Worm (Caenorhabditis elegans) whole organism, young adult: ENCODE data around the gene M163.11.

Experiments used
- B0019.2 ChIP-seq: fragments of 200-800 bp; sonication (Bioruptor generic); conservative IDR thresholded peaks from 2 replicates; pipeline ENCODE4 v1.3.6; 2022; ENCODE audit warnings: missing genetic modification reagents, missing genetic modification characterization, missing compliant biosample characterization
- C06A6.2 ChIP-seq: fragments of 200-800 bp; sonication (Bioruptor generic); conservative IDR thresholded peaks from 2 replicates; pipeline ENCODE4 v1.3.6; 2022; ENCODE audit warnings: missing genetic modification characterization, missing compliant biosample characterization
- F52B5.7 ChIP-seq: sonication (generic microtip); optimal IDR thresholded peaks from 2 replicates; lab custom pipeline; 2016; ENCODE audit warnings: mild to moderate bottlenecking, missing genetic modification characterization, missing compliant biosample characterization
- F55B11.4 ChIP-seq: sonication (generic microtip); optimal IDR thresholded peaks from 2 replicates; lab custom pipeline; 2016; ENCODE audit warnings: missing compliant biosample characterization, missing genetic modification characterization, borderline replicate concordance; ENCODE audit not compliant: insufficient read depth
- K11D2.4 ChIP-seq: fragments of 200-800 bp; sonication (Bioruptor generic); IDR thresholded peaks from 2 replicates; pipeline ENCODE4 v1.3.6; 2022; ENCODE audit warnings: missing genetic modification reagents, missing genetic modification characterization, missing compliant biosample characterization
- T26A5.8 ChIP-seq: sonication (generic microtip); optimal IDR thresholded peaks from 2 replicates; lab custom pipeline; 2016; ENCODE audit warnings: missing genetic modification characterization, missing compliant biosample characterization
- Y53G8AR.9 ChIP-seq: fragments of 200-800 bp; sonication (Bioruptor generic); conservative IDR thresholded peaks from 2 replicates; pipeline ENCODE4 v1.3.6; 2022; ENCODE audit warnings: missing genetic modification reagents, missing genetic modification characterization, missing compliant biosample characterization
- ZK185.1 ChIP-seq: sonication (generic microtip); optimal IDR thresholded peaks from 2 replicates; lab custom pipeline; 2016; ENCODE audit warnings: mild to moderate bottlenecking, missing genetic modification characterization, missing compliant biosample characterization; ENCODE audit not compliant: poor library complexity, severe bottlenecking
- akir-1 ChIP-seq: fragments of 200-800 bp; sonication (Bioruptor generic); optimal IDR thresholded peaks from 2 replicates; lab custom pipeline; 2018; ENCODE audit warnings: mild to moderate bottlenecking, missing genetic modification characterization, moderate library complexity, missing compliant biosample characterization
- ama-1 ChIP-seq, 3 experiments: fragments of 150-350 bp in 1 of 3; sonication (generic microtip) in 2 of 3; optimal IDR thresholded peaks; 2 replicates each; lab custom pipeline; 2014 to 2018; ENCODE audit warnings: missing biosample characterization in 2 of 3, missing genetic modification characterization in 2 of 3, missing genetic modification reagents in 2 of 3
- aptf-2 ChIP-seq: fragments of 200-800 bp; sonication (Bioruptor generic); conservative IDR thresholded peaks from 2 replicates; pipeline ENCODE4 v1.3.6; 2022; ENCODE audit warnings: missing genetic modification reagents, missing genetic modification characterization, missing compliant biosample characterization
- aptf-3 ChIP-seq: fragments of 200-800 bp; sonication (Bioruptor generic); IDR thresholded peaks from 2 replicates; pipeline ENCODE4 v1.3.6; 2022; ENCODE audit warnings: missing genetic modification characterization, missing compliant biosample characterization
- atf-7 ChIP-seq: sonication (generic microtip); optimal IDR thresholded peaks from 2 replicates; lab custom pipeline; 2017; ENCODE audit warnings: mild to moderate bottlenecking, missing genetic modification characterization, missing compliant biosample characterization
- cebp-1 ChIP-seq, 2 experiments: fragments of 200-800 bp in 1 of 2; sonication (Bioruptor generic) in 1 of 2; sonication (generic microtip) in 1 of 2; IDR thresholded peaks in 1 of 2; optimal IDR thresholded peaks in 1 of 2; 2 replicates each; pipeline versions ENCODE4 v1.3.6 to Lab custom; 2017 to 2022; ENCODE audit warnings: missing compliant biosample characterization in 2 of 2, missing genetic modification characterization in 2 of 2, mild to moderate bottlenecking in 1 of 2, missing genetic modification reagents in 1 of 2, moderate library complexity in 1 of 2
- ceh-58 ChIP-seq: fragments of 200-800 bp; sonication (Bioruptor generic); IDR thresholded peaks from 2 replicates; pipeline ENCODE4 v1.3.6; 2022; ENCODE audit warnings: missing genetic modification characterization, missing compliant biosample characterization
- ceh-79 ChIP-seq: sonication (generic microtip); optimal IDR thresholded peaks from 2 replicates; lab custom pipeline; 2017; ENCODE audit warnings: mild to moderate bottlenecking, missing genetic modification characterization, missing compliant biosample characterization
- die-1 ChIP-seq: sonication (generic microtip); optimal IDR thresholded peaks from 2 replicates; lab custom pipeline; 2016; ENCODE audit warnings: missing genotype, mild to moderate bottlenecking, missing genetic modification characterization, missing compliant biosample characterization
- dox-1 ChIP-seq: fragments of 200-800 bp; sonication (Bioruptor generic); IDR thresholded peaks from 2 replicates; pipeline ENCODE4 v1.3.6; 2022; ENCODE audit warnings: missing genetic modification reagents, missing genetic modification characterization, missing compliant biosample characterization
- dpff-1 ChIP-seq: sonication (generic microtip); optimal IDR thresholded peaks from 2 replicates; lab custom pipeline; 2017; ENCODE audit warnings: mild to moderate bottlenecking, missing genetic modification characterization, missing compliant biosample characterization
- egl-18 ChIP-seq: fragments of 200-800 bp; sonication (Bioruptor generic); IDR thresholded peaks from 2 replicates; pipeline ENCODE4 v1.3.6; 2022; ENCODE audit warnings: missing genetic modification reagents, missing genetic modification characterization, missing compliant biosample characterization
- egrh-3 ChIP-seq: fragments of 200-800 bp; sonication (Bioruptor generic); IDR thresholded peaks from 2 replicates; pipeline ENCODE4 v1.3.6; 2022; ENCODE audit warnings: missing genetic modification reagents, missing genetic modification characterization, missing compliant biosample characterization
- him-1 ChIP-seq: sonication (generic microtip); optimal IDR thresholded peaks from 2 replicates; lab custom pipeline; 2016; ENCODE audit warnings: missing genotype, missing genetic modification reagents, missing genetic modification characterization, missing compliant biosample characterization
- hmg-1.2 ChIP-seq: fragments of 200-800 bp; sonication (Bioruptor generic); IDR thresholded peaks from 2 replicates; pipeline ENCODE4 v1.3.6; 2022; ENCODE audit warnings: missing genetic modification reagents, missing genetic modification characterization, missing compliant biosample characterization
- lag-1 ChIP-seq: fragments of 200-800 bp; sonication (Bioruptor generic); IDR thresholded peaks from 2 replicates; pipeline ENCODE4 v1.3.6; 2022; ENCODE audit warnings: missing genetic modification reagents, missing genetic modification characterization, missing compliant biosample characterization
- let-526 ChIP-seq: fragments of 200-800 bp; sonication (Bioruptor generic); IDR thresholded peaks from 2 replicates; pipeline ENCODE4 v1.3.6; 2022; ENCODE audit warnings: missing genetic modification reagents, missing genetic modification characterization, missing compliant biosample characterization
- let-607 ChIP-seq, 2 experiments: fragments of 200-800 bp in 1 of 2; sonication (Bioruptor generic) in 1 of 2; sonication (generic microtip) in 1 of 2; optimal IDR thresholded peaks; 2 replicates each; lab custom pipeline; 2016 to 2018; ENCODE audit warnings: mild to moderate bottlenecking in 2 of 2, missing compliant biosample characterization in 2 of 2, missing genetic modification characterization in 2 of 2, moderate library complexity in 2 of 2, missing genotype in 1 of 2
- lin-26 ChIP-seq: fragments of 200-800 bp; sonication (Bioruptor generic); IDR thresholded peaks from 2 replicates; pipeline ENCODE4 v1.3.6; 2022; ENCODE audit warnings: missing genetic modification reagents, missing genetic modification characterization, missing compliant biosample characterization
- madf-10 ChIP-seq: sonication (generic microtip); optimal IDR thresholded peaks from 2 replicates; lab custom pipeline; 2016; ENCODE audit warnings: mild to moderate bottlenecking, missing genetic modification characterization, missing compliant biosample characterization
- mxl-1 ChIP-seq: sonication (generic microtip); optimal IDR thresholded peaks from 2 replicates; lab custom pipeline; 2016; ENCODE audit warnings: missing genetic modification characterization, missing compliant biosample characterization
- nhr-80 ChIP-seq: sonication (generic microtip); optimal IDR thresholded peaks from 2 replicates; lab custom pipeline; 2016; ENCODE audit warnings: missing genetic modification characterization, missing compliant biosample characterization
- rec-8 ChIP-seq, 2 experiments: sonication (generic microtip); optimal IDR thresholded peaks; 2 replicates each; lab custom pipeline; 2016; ENCODE audit warnings: mild to moderate bottlenecking in 2 of 2, missing genetic modification characterization in 2 of 2, missing genetic modification reagents in 2 of 2, missing genotype in 2 of 2, missing biosample characterization in 1 of 2, missing compliant biosample characterization in 1 of 2, moderate library complexity in 1 of 2
- repo-1 ChIP-seq: sonication (generic microtip); optimal IDR thresholded peaks from 2 replicates; lab custom pipeline; 2017; ENCODE audit warnings: mild to moderate bottlenecking, missing genetic modification characterization, missing compliant biosample characterization
- rpc-1 ChIP-seq, 2 experiments: fragments of 150-350 bp in 1 of 2; sonication (generic microtip) in 1 of 2; optimal IDR thresholded peaks; 2 replicates each; lab custom pipeline; 2014 to 2018; ENCODE audit warnings: missing biosample characterization in 1 of 2, missing genetic modification characterization in 1 of 2, missing genetic modification reagents in 1 of 2, missing genotype in 1 of 2
- snpc-1.1 ChIP-seq: sonication (generic microtip); optimal IDR thresholded peaks from 2 replicates; lab custom pipeline; 2017; ENCODE audit warnings: missing genetic modification characterization, mild to moderate bottlenecking, missing compliant biosample characterization, antibody characterized with exemption, moderate library complexity, missing genotype, missing genetic modification reagents; ENCODE audit not compliant: insufficient read depth
- snpc-3.4 ChIP-seq: sonication (generic microtip); optimal IDR thresholded peaks from 2 replicates; lab custom pipeline; 2017; ENCODE audit warnings: missing genetic modification characterization, mild to moderate bottlenecking, missing compliant biosample characterization, antibody characterized with exemption, moderate library complexity, missing genotype, missing genetic modification reagents
- sptf-2 ChIP-seq: fragments of 200-800 bp; sonication (Bioruptor generic); optimal IDR thresholded peaks from 2 replicates; lab custom pipeline; 2018; ENCODE audit warnings: mild to moderate bottlenecking, missing genetic modification characterization, missing compliant biosample characterization
- tbx-9 ChIP-seq: sonication (generic microtip); optimal IDR thresholded peaks from 2 replicates; lab custom pipeline; 2016; ENCODE audit warnings: borderline replicate concordance, missing genetic modification characterization, inconsistent platforms, missing compliant biosample characterization
- tlf-1 ChIP-seq: fragments of 200-800 bp; sonication (Bioruptor generic); optimal IDR thresholded peaks from 2 replicates; lab custom pipeline; 2018; ENCODE audit warnings: mild to moderate bottlenecking, missing genetic modification characterization, missing compliant biosample characterization
- unc-62 ChIP-seq: fragments of 150-350 bp; optimal IDR thresholded peaks from 2 replicates; lab custom pipeline; 2014; ENCODE audit warnings: missing biosample characterization, missing genetic modification reagents, missing genetic modification characterization
- zfh-2 ChIP-seq: fragments of 200-800 bp; sonication (Bioruptor generic); conservative IDR thresholded peaks from 2 replicates; pipeline ENCODE4 v1.3.6; 2022; ENCODE audit warnings: missing genetic modification reagents, missing genetic modification characterization, missing compliant biosample characterization
- ztf-28 ChIP-seq: fragments of 200-800 bp; sonication (Bioruptor generic); IDR thresholded peaks from 2 replicates; pipeline ENCODE4 v1.3.6; 2022; ENCODE audit warnings: missing genetic modification reagents, missing genetic modification characterization, missing compliant biosample characterization

M163.11 gene

ce11 chrX:14502116-14502587 is 23.0 kb downstream of the M163.11 start (continued):
- TF ChIP-seq ceh-79 (tag; lab: Kevin White, UChicago) (no peak), sptf-2 (GFP tag; lab: Kevin White, UChicago) (no peak), die-1 (tag; lab: Kevin White, UChicago) (no peak), dox-1 (GFP tag; lab: Robert Waterston, UW) (0 out of 2 replicates have a peak, but pooled peaks have one; percentile 35), F55B11.4 (tag; lab: Kevin White, UChicago) (no peak)

DNA sequence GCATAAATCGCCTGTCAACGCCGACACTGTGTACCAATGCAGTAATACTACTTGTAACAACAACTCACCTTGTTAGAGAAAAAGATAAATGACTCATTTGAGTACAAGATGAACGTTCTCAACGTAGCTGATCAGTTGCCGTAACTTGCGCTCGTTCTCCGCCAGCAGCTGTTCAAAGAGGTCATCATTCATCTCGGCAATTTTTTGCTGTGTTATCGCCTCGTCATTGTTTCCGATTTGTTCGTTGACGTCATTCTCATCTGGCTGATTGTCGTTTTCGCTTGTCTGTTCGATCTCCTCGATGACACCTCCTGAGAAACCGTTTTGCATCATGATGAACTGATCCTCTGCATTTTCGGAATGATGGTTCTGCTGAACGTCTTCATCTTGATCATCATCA is 24.1 kb downstream of the M163.11 start:
- no peak for TF ChIP-seq ZK185.1
- no peak for TF ChIP-seq T26A5.8 (tag; lab: Kevin White, UChicago)
- TF ChIP-seq unc-62 (GFP tag; lab: Kevin White, UChicago): peak; percentile 24
- 0 out of 2 replicates have a peak, but pooled peaks have one; percentile 42 for TF ChIP-seq lin-26

DNA sequence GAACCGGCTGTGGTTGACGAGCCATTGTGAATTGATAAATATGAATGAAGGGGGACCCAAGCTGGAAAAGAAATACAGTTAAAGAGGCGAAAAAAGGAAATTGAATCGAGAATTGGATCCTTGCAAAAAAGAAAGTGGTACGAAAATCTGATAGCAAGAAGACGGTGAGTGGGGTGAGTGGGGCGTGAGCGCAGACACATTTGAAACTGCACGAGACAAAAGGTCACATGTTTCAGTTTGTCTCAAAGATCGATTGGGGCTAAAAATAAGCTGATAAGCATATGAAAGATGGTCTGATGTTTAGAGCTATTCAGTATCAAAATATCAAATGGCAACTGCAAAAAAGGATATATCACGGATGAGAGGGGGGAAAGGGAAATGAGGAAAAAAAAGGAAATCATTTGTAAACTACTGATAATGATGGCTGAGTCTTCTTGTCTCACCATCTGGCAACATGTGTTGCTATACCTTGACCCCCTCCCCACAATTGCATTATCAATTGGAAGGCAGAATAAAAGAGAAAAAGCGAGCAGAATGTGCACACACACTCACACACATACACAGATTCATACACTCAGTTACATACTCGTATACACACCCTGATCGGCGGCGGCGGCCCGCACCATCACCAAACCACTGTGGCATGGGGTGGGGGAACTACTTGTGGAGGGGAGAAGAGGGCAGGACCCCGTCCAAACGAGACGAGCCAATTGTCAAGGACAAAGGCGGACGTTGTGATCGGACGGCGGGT is 24.8 kb downstream of the M163.11 start, which contains the start of gene M163.1:
Gene M163.1, minus strand, starts transcription at position 25 of the 751 bp plus-strand sequence.
- TF ChIP-seq aptf-2 (no peak), tbx-9 (tag; lab: Kevin White, UChicago) (no peak), hmg-1.2 (no peak), unc-62 (GFP tag; lab: Kevin White, UChicago) (peak; percentile 13), nhr-80 (peak; percentile 30), dpff-1 (tag; lab: Kevin White, UChicago) (no peak), let-607 (tag; optimal IDR thresholded peaks at IDR 0.05; lab: Kevin White, UChicago) (no peak), aptf-3 (GFP tag; lab: Robert Waterston, UW) (no peak), repo-1 (no peak), him-1 (tag; lab: Kevin White, UChicago) (no peak), mxl-1 (no peak), dox-1 (GFP tag; lab: Robert Waterston, UW) (peak; percentile 64), snpc-3.4 (tag; lab: Kevin White, UChicago) (no peak), K11D2.4 (no peak), let-526 (no peak), ztf-28 (GFP tag; lab: Robert Waterston, UW) (no peak), rpc-1 (optimal IDR thresholded peaks at IDR 0.05; lab: Kevin White, UChicago) (no peak), rpc-1 (tag; optimal IDR thresholded peaks at IDR 0.05; lab: Kevin White, UChicago) (no peak), cebp-1 (GFP tag; IDR thresholded peaks at IDR 0.05; lab: Robert Waterston, UW) (no peak), cebp-1 (tag; optimal IDR thresholded peaks at IDR 0.05; lab: Kevin White, UChicago) (peak; percentile 21), T26A5.8 (tag; lab: Kevin White, UChicago) (no peak), ceh-58 (GFP tag; lab: Robert Waterston, UW) (no peak), snpc-1.1 (tag; lab: Kevin White, UChicago) (no peak), B0019.2 (GFP tag; lab: Robert Waterston, UW) (no peak), lag-1 (GFP tag; lab: Robert Waterston, UW) (no peak), C06A6.2 (GFP tag; lab: Robert Waterston, UW) (no peak), Y53G8AR.9 (GFP tag; lab: Robert Waterston, UW) (no peak), akir-1 (GFP tag; lab: Kevin White, UChicago) (no peak), egl-18 (GFP tag; lab: Robert Waterston, UW) (no peak), zfh-2 (GFP tag; lab: Robert Waterston, UW) (peak; percentile 94), die-1 (tag; lab: Kevin White, UChicago) (no peak), F52B5.7 (tag; lab: Kevin White, UChicago) (no peak), madf-10 (tag; lab: Kevin White, UChicago) (no peak), ama-1 (optimal IDR thresholded peaks at IDR 0.05; lab: Kevin White, UChicago) (no peak), ama-1 (GFP tag; optimal IDR thresholded peaks at IDR 0.05; lab: Kevin White, UChicago) (no peak), egrh-3 (GFP tag; lab: Robert Waterston, UW) (peak; percentile 29; the same call in 1 of the 2 replicates), atf-7 (no peak), tlf-1 (GFP tag; lab: Kevin White, UChicago) (no peak), rec-8 (tag; optimal IDR thresholded peaks at IDR 0.05; lab: Kevin White, UChicago) (no peak)
